Fruit fly (Drosophila melanogaster): Measurements from ENCODE around the gene CG13305.

DNA sequence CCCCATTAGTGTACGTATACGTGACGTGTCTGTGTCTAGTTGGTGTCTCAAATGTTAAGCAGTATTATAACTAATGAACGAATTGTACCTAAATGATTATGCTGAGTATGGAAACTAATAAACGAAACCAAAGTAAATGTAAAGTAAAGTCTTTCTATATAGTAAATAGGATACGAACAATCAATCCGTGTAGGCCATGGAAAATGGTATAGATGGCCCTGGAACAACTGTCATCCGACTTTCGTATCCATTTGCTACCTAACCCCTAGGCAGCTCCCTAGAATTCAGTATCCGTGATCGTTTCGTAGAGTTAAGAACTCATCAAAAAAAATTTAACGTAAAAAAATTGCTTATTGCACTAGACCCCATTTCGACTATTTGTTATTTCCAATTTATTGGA is 29.7 kb downstream of the CG13305 start, which contains the start of gene S-Lap1:
- TF ChIP-seq B-H2 (GFP tag; optimal IDR thresholded peaks at IDR 0.05) (no peak), vfl (GFP tag; optimal IDR thresholded peaks at IDR 0.05) (no peak), CG7786 (GFP tag; optimal IDR thresholded peaks at IDR 0.05) (no peak), Camta (GFP tag; optimal IDR thresholded peaks at IDR 0.05) (no peak)
